Fruit fly (Drosophila melanogaster) Kc167 (cell line): Measurements from ENCODE around the gene sac.

ENCODE experiments used
- Myc ChIP-seq: fragments of >200 bp; optimal IDR thresholded peaks from 2 replicates; lab custom pipeline; 2017; ENCODE audit warnings: missing external identifiers
- Sin3A ChIP-seq: fragments of >200 bp; optimal IDR thresholded peaks from 2 replicates; lab custom pipeline; 2018; ENCODE audit warnings: missing external identifiers
- h ChIP-seq: fragments of >200 bp; optimal IDR thresholded peaks from 3 replicates; lab custom pipeline; 2018; ENCODE audit warnings: missing external identifiers
- insv ChIP-seq: fragments of >200 bp; optimal IDR thresholded peaks from 3 replicates; lab custom pipeline; 2018; ENCODE audit warnings: missing external identifiers
- psq ChIP-seq: fragments of >200 bp; optimal IDR thresholded peaks from 2 replicates; lab custom pipeline; 2017; ENCODE audit warnings: missing external identifiers
- ttk ChIP-seq: sonication (Bioruptor generic); optimal IDR thresholded peaks from 2 replicates; lab custom pipeline; 2017; ENCODE audit warnings: missing external identifiers

DNA sequence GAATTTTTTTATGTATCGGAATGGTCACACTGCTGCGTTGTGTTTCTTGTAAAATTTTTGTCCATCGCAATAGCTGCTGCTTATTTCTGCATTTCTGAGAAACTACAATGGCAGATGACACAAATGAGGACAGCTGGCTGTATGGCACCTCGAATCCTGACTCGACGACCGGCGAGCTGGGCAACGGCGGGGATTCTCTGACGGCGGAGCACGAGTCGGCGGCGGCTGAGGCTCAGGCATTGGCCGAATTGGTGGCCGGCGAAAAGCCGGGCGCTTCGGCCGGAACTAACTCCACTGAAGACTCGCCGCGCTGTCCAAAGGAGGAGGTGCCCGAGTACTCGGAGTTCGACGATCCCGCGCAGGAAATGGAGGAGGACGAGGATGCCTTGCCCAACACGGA lies 4.4 kb downstream of the sac start, which contains the start of gene Fip1:
- no peak for TF ChIP-seq insv
- TF ChIP-seq h (lab: Kevin White, UChicago): no peak
- TF ChIP-seq psq (lab: Kevin White, UChicago): no peak
- no peak for TF ChIP-seq ttk
- TF ChIP-seq Myc (lab: Kevin White, UChicago): no peak
- no peak for TF ChIP-seq Sin3A (lab: Kevin White, UChicago)
